Fruit fly (Drosophila melanogaster): ENCODE data around the gene Hmbs.

Hmbs gene

DNA sequence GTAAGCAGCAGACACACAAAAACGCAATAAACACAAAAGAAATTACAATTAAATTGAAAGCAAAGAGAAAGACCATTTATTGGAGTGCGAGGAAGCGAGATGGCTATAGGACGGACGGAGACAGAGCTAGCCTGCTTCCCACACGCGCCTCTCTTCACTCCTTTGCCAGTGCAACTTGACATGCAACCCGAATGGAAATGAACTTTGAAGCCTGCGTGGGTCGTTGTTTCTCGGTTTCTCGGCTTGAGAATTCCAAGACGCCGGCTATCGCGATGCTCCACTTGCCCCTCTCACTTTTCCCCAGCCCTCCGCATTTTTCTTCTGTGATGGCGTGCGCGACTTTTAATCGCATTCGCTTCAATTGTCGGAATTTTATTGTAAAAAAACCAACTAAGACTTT is 46.3 kb downstream of the Hmbs start:
- no peak for TF ChIP-seq Jra (GFP tag; optimal IDR thresholded peaks at IDR 0.05)
- no peak for TF ChIP-seq woc (GFP tag; optimal IDR thresholded peaks at IDR 0.05)
- TF ChIP-seq Mio (GFP tag; optimal IDR thresholded peaks at IDR 0.05): no peak

DNA sequence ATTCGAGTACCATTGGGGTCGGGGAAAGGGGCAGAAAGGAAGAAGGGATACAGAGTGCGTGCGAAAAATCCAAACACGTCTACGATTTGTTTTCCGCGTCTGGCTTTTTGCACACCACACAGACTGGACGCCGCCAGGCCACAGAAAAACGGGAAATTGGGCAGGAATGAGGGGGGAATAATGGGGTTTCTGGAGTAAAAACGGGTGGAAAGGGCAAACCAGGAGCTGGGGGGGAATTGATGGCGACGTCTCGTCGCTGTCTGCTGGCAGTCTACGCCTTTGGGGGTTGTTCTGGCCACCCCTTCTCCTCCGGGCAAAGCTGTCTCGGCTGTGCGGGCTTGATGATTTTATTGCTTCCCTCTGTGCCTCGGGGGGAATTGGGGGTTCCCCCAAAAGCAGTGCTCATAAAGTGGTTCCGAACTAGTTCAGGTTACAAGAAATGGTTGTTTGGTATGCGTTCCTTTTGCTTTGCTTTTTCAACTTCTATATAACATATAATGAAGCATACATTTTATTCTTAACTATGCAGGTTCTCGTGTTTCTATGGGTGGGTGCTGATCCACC is 51.1 kb downstream of the Hmbs start:
- no peak for TF ChIP-seq woc (GFP tag; optimal IDR thresholded peaks at IDR 0.05)
- no peak for TF ChIP-seq Sp1 (GFP tag; optimal IDR thresholded peaks at IDR 0.05)
- TF ChIP-seq dmrt93B (GFP tag; optimal IDR thresholded peaks at IDR 0.05): no peak
- TF ChIP-seq pan (optimal IDR thresholded peaks at IDR 0.05): no peak
- TF ChIP-seq psq (GFP tag; optimal IDR thresholded peaks at IDR 0.05): no peak
- TF ChIP-seq rgr (GFP tag; optimal IDR thresholded peaks at IDR 0.05): no peak
- TF ChIP-seq CrebA (GFP tag; optimal IDR thresholded peaks at IDR 0.05; ENCODE audit: borderline replicate concordance): no peak
- TF ChIP-seq jim (GFP tag; optimal IDR thresholded peaks at IDR 0.05): no peak

DNA sequence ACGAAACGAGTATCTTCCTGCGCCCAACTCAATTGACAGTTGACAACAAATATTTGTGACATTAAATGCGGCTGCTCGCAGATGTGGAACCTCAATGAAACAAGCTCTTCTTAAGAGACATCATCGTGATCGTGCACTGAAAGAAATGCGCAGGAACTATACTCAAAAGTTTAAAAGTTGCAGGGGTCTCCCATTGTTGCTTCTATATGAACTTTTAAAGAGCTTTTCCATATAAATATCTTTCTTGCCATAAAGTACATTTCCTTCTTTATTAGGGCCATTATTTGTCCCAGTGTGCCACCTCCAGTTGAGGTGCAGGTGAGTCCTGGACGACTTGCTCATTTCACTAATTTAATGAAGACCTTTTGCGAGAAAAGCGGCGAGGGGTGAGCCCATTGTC is 53.4 kb downstream of the Hmbs start:
- peak; percentile 66 for TF ChIP-seq brk (GFP tag; optimal IDR thresholded peaks at IDR 0.05)
- TF ChIP-seq pan (optimal IDR thresholded peaks at IDR 0.05): no peak
- peak; percentile 56 for TF ChIP-seq tai (GFP tag; optimal IDR thresholded peaks at IDR 0.05)
- TF ChIP-seq br (GFP tag; optimal IDR thresholded peaks at IDR 0.05): peak; percentile 83
- TF ChIP-seq Hnf4 (GFP tag; optimal IDR thresholded peaks at IDR 0.05): peak; percentile 72
- no peak for TF ChIP-seq dl (GFP tag; optimal IDR thresholded peaks at IDR 0.05; ENCODE audit: insufficient read depth in 1 of 2, partially characterized antibody in 2 of 2)
- TF ChIP-seq Rel (GFP tag; optimal IDR thresholded peaks at IDR 0.05): no peak
- peak; percentile 3 for TF ChIP-seq Rel (tag; optimal IDR thresholded peaks at IDR 0.05)
- TF ChIP-seq ey (GFP tag; optimal IDR thresholded peaks at IDR 0.05): peak; percentile 84
- TF ChIP-seq sage (GFP tag; optimal IDR thresholded peaks at IDR 0.05): no peak
- peak in 1 of 2 experiments; percentile 75 for TF ChIP-seq foxo (GFP tag; optimal IDR thresholded peaks at IDR 0.05)
- peak; percentile 78 for TF ChIP-seq rgr (GFP tag; optimal IDR thresholded peaks at IDR 0.05)
- peak; percentile 76 for TF ChIP-seq HLH106 (tag; optimal IDR thresholded peaks at IDR 0.05)
- TF ChIP-seq OdsH (GFP tag; optimal IDR thresholded peaks at IDR 0.05): peak; percentile 79
- TF ChIP-seq Vsx2 (GFP tag; optimal IDR thresholded peaks at IDR 0.05; ENCODE audit: partially characterized antibody): no peak
- TF ChIP-seq lola (GFP tag; optimal IDR thresholded peaks at IDR 0.05): no peak
- no peak for TF ChIP-seq Dfd (GFP tag; optimal IDR thresholded peaks at IDR 0.05)
- TF ChIP-seq dmrt93B (GFP tag; optimal IDR thresholded peaks at IDR 0.05): peak; percentile 3
- TF ChIP-seq woc (GFP tag; optimal IDR thresholded peaks at IDR 0.05): peak; percentile 47
- TF ChIP-seq sv (GFP tag; optimal IDR thresholded peaks at IDR 0.05): no peak
- TF ChIP-seq Abd-B (GFP tag; optimal IDR thresholded peaks at IDR 0.05): no peak
- no peak for TF ChIP-seq Mio (GFP tag; optimal IDR thresholded peaks at IDR 0.05)
- no peak for TF ChIP-seq Hr83 (GFP tag; optimal IDR thresholded peaks at IDR 0.05; ENCODE audit: poor library complexity, severe bottlenecking)
- no peak for TF ChIP-seq N (GFP tag; optimal IDR thresholded peaks at IDR 0.05)
- TF ChIP-seq CG9705 (GFP tag; optimal IDR thresholded peaks at IDR 0.05): peak; percentile 36
- no peak for TF ChIP-seq jim (GFP tag; optimal IDR thresholded peaks at IDR 0.05)
- TF ChIP-seq usp (GFP tag; optimal IDR thresholded peaks at IDR 0.05): no peak
- no peak for TF ChIP-seq Hr78 (GFP tag; optimal IDR thresholded peaks at IDR 0.05)
- no peak for TF ChIP-seq Dif (GFP tag; optimal IDR thresholded peaks at IDR 0.05; ENCODE audit: partially characterized antibody)
- TF ChIP-seq fru (GFP tag; optimal IDR thresholded peaks at IDR 0.05): peak; percentile 77
- peak; percentile 57 for TF ChIP-seq psq (GFP tag; optimal IDR thresholded peaks at IDR 0.05)
- TF ChIP-seq GATAd (GFP tag; optimal IDR thresholded peaks at IDR 0.05): no peak
- peak; percentile 14 for TF ChIP-seq CG32264 (GFP tag; optimal IDR thresholded peaks at IDR 0.05)
- no peak for TF ChIP-seq CrebA (GFP tag; optimal IDR thresholded peaks at IDR 0.05; ENCODE audit: borderline replicate concordance)
- TF ChIP-seq Jra (GFP tag; optimal IDR thresholded peaks at IDR 0.05): peak; percentile 32
- peak; percentile 73 for TF ChIP-seq Sp1 (GFP tag; optimal IDR thresholded peaks at IDR 0.05)
- TF ChIP-seq h (GFP tag; optimal IDR thresholded peaks at IDR 0.05): peak; percentile 73
- TF ChIP-seq Myc (optimal IDR thresholded peaks at IDR 0.05): no peak
- no peak for TF ChIP-seq dsf (GFP tag; optimal IDR thresholded peaks at IDR 0.05; ENCODE audit: borderline replicate concordance)

Measured in whole organism, wandering third instar larva.